Worm (Caenorhabditis elegans) whole organism, midembryonic: Measurements from ENCODE around the gene gem-1.

Experiments
- T22C8.4 ChIP-seq: fragments of 200-800 bp; sonication (Bioruptor generic); IDR thresholded peaks from 2 replicates; pipeline ENCODE4 v1.3.6; 2022; ENCODE audit warnings: missing genetic modification characterization, missing compliant biosample characterization
- flt-1 ChIP-seq: fragments of 200-800 bp; sonication (Bioruptor generic); IDR thresholded peaks from 2 replicates; pipeline ENCODE4 v1.3.6; 2022; ENCODE audit warnings: missing genetic modification characterization, missing compliant biosample characterization
- med-1 ChIP-seq: sonication (generic microtip); optimal IDR thresholded peaks from 2 replicates; lab custom pipeline; 2017; ENCODE audit warnings: missing genetic modification characterization, mild to moderate bottlenecking, missing compliant biosample characterization, antibody characterized with exemption, missing genetic modification reagents; ENCODE audit not compliant: insufficient read depth
- ztf-23 ChIP-seq: fragments of 200-800 bp; sonication (Bioruptor generic); IDR thresholded peaks from 2 replicates; pipeline ENCODE4 v1.3.6; 2022; ENCODE audit warnings: missing genetic modification reagents, missing genetic modification characterization, missing compliant biosample characterization
- ztf-29 ChIP-seq: fragments of 200-800 bp; sonication (Bioruptor generic); IDR thresholded peaks from 2 replicates; pipeline ENCODE4 v1.3.6; 2022; ENCODE audit warnings: missing genetic modification reagents, missing genetic modification characterization, missing compliant biosample characterization

- TF ChIP-seq med-1 (GFP tag; lab: Kevin White, UChicago) (no peak), flt-1 (GFP tag; lab: Robert Waterston, UW) (no peak), T22C8.4 (GFP tag; lab: Robert Waterston, UW) (no peak), ztf-23 (GFP tag; lab: Robert Waterston, UW) (no peak), ztf-29 (no peak)
Observed at ce11 chrX:13352164-13352563, 24.6 kb downstream of the gem-1 start.
